Worm (Caenorhabditis elegans) whole organism, L4/young adult: ENCODE results near the gene C15H7.4.

Source experiments
- W03F9.2 ChIP-seq: fragments of 150-350 bp; optimal IDR thresholded peaks from 2 replicates; lab custom pipeline; 2014; ENCODE audit warnings: missing biosample characterization, missing genetic modification characterization
- dao-5 ChIP-seq: sonication (generic microtip); optimal IDR thresholded peaks from 2 replicates; lab custom pipeline; 2016; ENCODE audit warnings: missing genotype, missing genetic modification characterization, moderate library complexity, missing compliant biosample characterization
- him-1 ChIP-seq: sonication (generic microtip); optimal IDR thresholded peaks from 2 replicates; lab custom pipeline; 2016; ENCODE audit warnings: missing genotype, missing genetic modification reagents, missing genetic modification characterization, missing compliant biosample characterization

- TF ChIP-seq dao-5 (tag; lab: Kevin White, UChicago): no peak
- no peak for TF ChIP-seq him-1
- no peak for TF ChIP-seq W03F9.2 (tag; lab: Kevin White, UChicago)
These were observed 8.2 kb upstream of the C15H7.4 start for ce11 chrIII:9663943-9664342.
